Worm (Caenorhabditis elegans) whole organism, late embryonic: Measurements from ENCODE around the gene mel-11.
A peak's percentile ranks its signal among the peaks of the same experiment; 100 is the strongest.

Experiments
- F13H6.1 ChIP-seq: sonication (generic microtip); optimal IDR thresholded peaks from 2 replicates; lab custom pipeline; 2016; ENCODE audit warnings: missing genetic modification characterization, missing compliant biosample characterization
- K09A11.1 ChIP-seq: sonication (generic microtip); optimal IDR thresholded peaks from 2 replicates; lab custom pipeline; 2017; ENCODE audit warnings: antibody characterized with exemption, mild to moderate bottlenecking, missing genetic modification characterization, missing compliant biosample characterization; ENCODE audit not compliant: insufficient read depth
- T23F11.4 ChIP-seq: fragments of 200-800 bp; sonication (Bioruptor generic); optimal IDR thresholded peaks from 2 replicates; lab custom pipeline; 2018; ENCODE audit warnings: mild to moderate bottlenecking, missing genetic modification characterization, missing compliant biosample characterization
- Y22D7AL.16 ChIP-seq: sonication (generic microtip); optimal IDR thresholded peaks from 2 replicates; lab custom pipeline; 2016; ENCODE audit warnings: missing genetic modification characterization, missing compliant biosample characterization
- ahr-1 ChIP-seq: sonication (generic microtip); optimal IDR thresholded peaks from 2 replicates; lab custom pipeline; 2016; ENCODE audit warnings: missing genetic modification characterization, missing compliant biosample characterization
- ceh-22 ChIP-seq: sonication (generic microtip); optimal IDR thresholded peaks from 2 replicates; lab custom pipeline; 2017; ENCODE audit warnings: missing biosample characterization, missing genetic modification characterization
- ceh-24 ChIP-seq: sonication (generic microtip); optimal IDR thresholded peaks from 2 replicates; lab custom pipeline; 2016; ENCODE audit warnings: mild to moderate bottlenecking, missing genetic modification characterization, missing compliant biosample characterization
- ceh-34 ChIP-seq: sonication (generic microtip); optimal IDR thresholded peaks from 2 replicates; lab custom pipeline; 2016; ENCODE audit warnings: mild to moderate bottlenecking, missing genetic modification characterization, missing compliant biosample characterization
- ceh-45 ChIP-seq: fragments of 200-800 bp; sonication (Bioruptor generic); IDR thresholded peaks from 2 replicates; pipeline ENCODE4 v1.3.6; 2022; ENCODE audit warnings: missing genetic modification reagents, missing genetic modification characterization, missing compliant biosample characterization
- ceh-48 ChIP-seq: sonication (generic microtip); optimal IDR thresholded peaks from 2 replicates; lab custom pipeline; 2016; ENCODE audit warnings: missing genetic modification characterization, inconsistent platforms, missing compliant biosample characterization
- dve-1 ChIP-seq: sonication (generic microtip); optimal IDR thresholded peaks from 2 replicates; lab custom pipeline; 2017; ENCODE audit warnings: antibody characterized with exemption, mild to moderate bottlenecking, missing genetic modification characterization, missing compliant biosample characterization
- elt-4 ChIP-seq: sonication (generic microtip); optimal IDR thresholded peaks from 2 replicates; lab custom pipeline; 2016; ENCODE audit warnings: missing genetic modification characterization, missing compliant biosample characterization
- eyg-1 ChIP-seq: sonication (generic microtip); optimal IDR thresholded peaks from 2 replicates; lab custom pipeline; 2016; ENCODE audit warnings: missing genotype, missing genetic modification characterization, missing compliant biosample characterization
- fax-1 ChIP-seq: sonication (generic microtip); optimal IDR thresholded peaks from 2 replicates; lab custom pipeline; 2016; ENCODE audit warnings: missing genotype, missing genetic modification characterization, missing compliant biosample characterization
- fkh-10 ChIP-seq: fragments of 150-350 bp; optimal IDR thresholded peaks from 2 replicates; lab custom pipeline; 2014; ENCODE audit warnings: missing biosample characterization, missing genetic modification reagents, missing genetic modification characterization
- hlh-13 ChIP-seq: fragments of 200-800 bp; sonication (Bioruptor generic); optimal IDR thresholded peaks from 2 replicates; lab custom pipeline; 2018; ENCODE audit warnings: mild to moderate bottlenecking, missing genetic modification characterization, missing compliant biosample characterization
- hlh-30 ChIP-seq: sonication (generic microtip); optimal IDR thresholded peaks from 2 replicates; lab custom pipeline; 2017; ENCODE audit warnings: antibody characterized with exemption, missing genetic modification characterization, missing compliant biosample characterization; ENCODE audit not compliant: insufficient read depth
- lim-6 ChIP-seq: sonication (generic microtip); optimal IDR thresholded peaks from 2 replicates; lab custom pipeline; 2016; ENCODE audit warnings: missing genetic modification characterization, missing compliant biosample characterization
- lin-11 ChIP-seq: fragments of 200-800 bp; sonication (Bioruptor generic); optimal IDR thresholded peaks from 2 replicates; lab custom pipeline; 2018; ENCODE audit warnings: mild to moderate bottlenecking, missing genetic modification characterization, missing compliant biosample characterization
- nfya-1 ChIP-seq: sonication (generic microtip); optimal IDR thresholded peaks from 2 replicates; lab custom pipeline; 2017; ENCODE audit warnings: missing genetic modification characterization, mild to moderate bottlenecking, missing compliant biosample characterization, antibody characterized with exemption, moderate library complexity
- npax-4 ChIP-seq: sonication (generic microtip); optimal IDR thresholded peaks from 2 replicates; lab custom pipeline; 2016; ENCODE audit warnings: missing genetic modification characterization, missing compliant biosample characterization
- pag-3 ChIP-seq: sonication (generic microtip); optimal IDR thresholded peaks from 2 replicates; lab custom pipeline; 2016; ENCODE audit warnings: missing compliant biosample characterization, missing genetic modification characterization, borderline replicate concordance
- pat-9 ChIP-seq: fragments of 200-800 bp; sonication (Bioruptor generic); optimal IDR thresholded peaks from 2 replicates; lab custom pipeline; 2018; ENCODE audit warnings: mild to moderate bottlenecking, missing genetic modification characterization, moderate library complexity, missing compliant biosample characterization
- pqm-1 ChIP-seq: sonication (generic microtip); optimal IDR thresholded peaks from 2 replicates; lab custom pipeline; 2016; ENCODE audit warnings: missing genetic modification characterization, missing compliant biosample characterization
- pros-1 ChIP-seq: fragments of 150-350 bp; optimal IDR thresholded peaks from 2 replicates; lab custom pipeline; 2014; ENCODE audit warnings: missing biosample characterization, missing genetic modification reagents, missing genetic modification characterization
- ref-2 ChIP-seq: sonication (generic microtip); optimal IDR thresholded peaks from 2 replicates; lab custom pipeline; 2016; ENCODE audit warnings: missing genetic modification characterization, missing compliant biosample characterization
- sox-2 ChIP-seq: fragments of 200-800 bp; sonication (Bioruptor generic); IDR thresholded peaks from 2 replicates; pipeline ENCODE4 v1.3.6; 2022; ENCODE audit warnings: missing genetic modification reagents, missing genetic modification characterization, missing compliant biosample characterization
- syd-9 ChIP-seq: sonication (generic microtip); optimal IDR thresholded peaks from 2 replicates; lab custom pipeline; 2016; ENCODE audit warnings: mild to moderate bottlenecking, missing genetic modification characterization, moderate library complexity, missing compliant biosample characterization
- tbx-2 ChIP-seq: sonication (generic microtip); optimal IDR thresholded peaks from 2 replicates; lab custom pipeline; 2016; ENCODE audit warnings: missing genetic modification characterization, missing compliant biosample characterization
- ttx-3 ChIP-seq: sonication (generic microtip); optimal IDR thresholded peaks from 2 replicates; lab custom pipeline; 2016; ENCODE audit warnings: missing genetic modification reagents, missing genetic modification characterization, missing compliant biosample characterization
- unc-3 ChIP-seq, 2 experiments: fragments of 200-800 bp in 1 of 2; sonication (Bioruptor generic) in 1 of 2; sonication (generic microtip) in 1 of 2; conservative IDR thresholded peaks in 1 of 2; optimal IDR thresholded peaks in 1 of 2; 2 replicates each; pipeline versions ENCODE4 v1.3.6 to Lab custom; 2016 to 2022; ENCODE audit warnings: missing compliant biosample characterization in 2 of 2, missing genetic modification characterization in 2 of 2, missing genetic modification reagents in 1 of 2
- unc-42 ChIP-seq: sonication (generic microtip); optimal IDR thresholded peaks from 2 replicates; lab custom pipeline; 2016; ENCODE audit warnings: missing genotype, missing genetic modification characterization, missing compliant biosample characterization
- unc-55 ChIP-seq: sonication (generic microtip); optimal IDR thresholded peaks from 2 replicates; lab custom pipeline; 2017; ENCODE audit warnings: missing biosample characterization, missing genetic modification reagents, missing genetic modification characterization
- zip-5 ChIP-seq: sonication (generic microtip); optimal IDR thresholded peaks from 2 replicates; lab custom pipeline; 2016; ENCODE audit warnings: missing genetic modification characterization, missing compliant biosample characterization
- ztf-16 ChIP-seq: sonication (generic microtip); optimal IDR thresholded peaks from 2 replicates; lab custom pipeline; 2017; ENCODE audit warnings: missing genetic modification characterization, missing compliant biosample characterization

mel-11 gene

DNA sequence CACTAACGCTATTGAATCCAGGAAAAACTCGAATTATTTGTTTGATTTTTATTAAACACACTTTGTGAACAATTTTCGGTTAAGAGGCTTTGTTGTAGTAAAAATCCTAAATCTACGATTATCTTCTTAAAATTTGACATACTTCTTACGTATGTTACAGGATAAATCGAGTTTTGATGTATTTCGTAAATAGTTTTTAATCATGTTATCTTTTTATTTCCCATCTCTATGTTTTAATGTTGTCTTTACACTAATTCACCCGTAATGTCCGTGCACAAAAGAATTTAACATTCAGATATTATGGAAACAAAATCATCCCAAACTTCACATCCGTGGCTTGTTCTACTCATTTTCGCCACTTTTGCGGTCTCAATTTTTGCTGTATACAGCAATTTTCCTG is 34.7 kb upstream of the mel-11 start, which contains the start of gene egli-1:
Gene egli-1, plus strand, starts transcription at position 301 of the 400 bp plus-strand sequence.
- no peak for TF ChIP-seq T23F11.4
- no peak for TF ChIP-seq fax-1 (tag; lab: Kevin White, UChicago)

DNA sequence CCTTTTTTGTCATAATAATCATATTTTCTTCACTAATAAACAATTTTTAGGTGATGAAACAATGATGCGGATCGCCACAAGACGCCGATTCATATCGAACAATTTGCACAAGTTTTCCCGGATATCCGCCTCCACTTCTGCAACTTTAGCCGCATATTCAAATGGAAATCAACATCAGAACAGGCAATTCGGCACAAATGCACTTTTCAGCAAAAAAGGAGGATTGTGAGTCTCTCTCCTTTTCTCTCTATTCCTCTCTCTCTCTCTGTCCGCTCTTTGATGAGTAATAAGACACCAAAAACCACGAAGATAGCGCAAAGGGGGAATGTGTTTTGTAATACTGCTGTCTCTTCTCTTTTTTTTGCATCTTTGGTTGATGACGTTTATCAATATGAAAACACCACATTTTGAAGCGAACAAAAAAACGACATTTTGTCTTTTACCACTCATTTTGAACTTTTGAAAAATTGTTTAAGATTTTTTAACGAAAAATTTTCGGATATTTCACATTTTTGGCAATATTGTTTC is 33.4 kb upstream of the mel-11 start, which contains the start of gene eat-3:
Gene eat-3, plus strand, starts transcription at position 51 of the 528 bp plus-strand sequence.
- TF ChIP-seq ceh-34 (tag; lab: Kevin White, UChicago) = peak; percentile 41
- TF ChIP-seq unc-55 (GFP tag; lab: Kevin White, UChicago) = peak; percentile 2
- TF ChIP-seq npax-4 (tag; lab: Kevin White, UChicago) = no peak
- TF ChIP-seq eyg-1 (tag; lab: Kevin White, UChicago) = no peak

DNA sequence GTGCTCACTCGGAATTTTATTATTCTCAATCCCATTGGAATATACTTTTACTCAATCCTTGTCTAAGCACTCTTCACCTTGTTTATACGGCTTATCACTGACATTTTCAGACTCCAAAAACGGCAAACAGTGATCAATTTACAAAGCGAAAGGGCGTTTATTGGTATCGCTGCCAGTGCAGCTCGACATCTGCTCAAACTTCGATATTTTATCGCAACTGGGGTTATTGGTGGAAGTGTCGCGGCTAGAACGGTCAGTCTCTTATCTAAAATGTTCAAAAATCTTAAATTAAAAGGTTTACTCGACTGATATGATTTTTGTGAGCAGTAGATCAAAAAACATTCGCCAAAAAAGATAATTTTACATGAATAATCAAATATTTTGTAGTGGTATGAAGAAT is 32.8 kb upstream of the mel-11 start:
- TF ChIP-seq ttx-3 (tag; lab: Kevin White, UChicago) (no peak), pat-9 (no peak), ref-2 (tag; lab: Kevin White, UChicago) (no peak), ztf-16 (tag; lab: Kevin White, UChicago) (no peak), fkh-10 (no peak), ceh-22 (tag; lab: Kevin White, UChicago) (no peak), nfya-1 (no peak), sox-2 (GFP tag; lab: Robert Waterston, UW) (no peak), hlh-30 (tag; lab: Kevin White, UChicago) (no peak), unc-3 (GFP tag; conservative IDR thresholded peaks at IDR 0.05; lab: Robert Waterston, UW) (no peak), unc-3 (tag; optimal IDR thresholded peaks at IDR 0.05; lab: Kevin White, UChicago) (no peak), ceh-45 (GFP tag; lab: Robert Waterston, UW) (no peak), ceh-24 (tag; lab: Kevin White, UChicago) (no peak)

DNA sequence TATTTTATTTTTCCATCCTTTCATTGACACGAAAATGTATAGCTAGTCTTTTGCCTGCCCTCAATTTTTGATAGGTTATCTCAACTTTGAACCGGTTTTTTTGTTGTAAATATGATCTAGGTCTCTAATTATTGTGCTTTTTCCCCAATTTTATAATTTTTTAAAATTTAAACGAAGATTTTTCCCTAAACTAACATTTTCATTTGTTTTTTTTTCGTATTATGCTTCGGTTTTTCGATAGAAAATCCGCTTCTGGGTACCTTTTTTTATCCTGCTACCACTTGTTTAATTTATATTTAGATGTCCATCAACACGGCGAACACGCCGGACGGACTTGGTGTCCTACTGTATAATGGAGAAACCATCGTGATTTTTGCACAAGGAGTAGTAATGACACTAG is 28.9 kb upstream of the mel-11 start, which contains the start of gene wbp-2:
Gene wbp-2, plus strand, starts transcription at position 301 of the 400 bp plus-strand sequence.
- TF ChIP-seq pqm-1 (tag; lab: Kevin White, UChicago) (no peak), ceh-34 (tag; lab: Kevin White, UChicago) (no peak), ceh-45 (GFP tag; lab: Robert Waterston, UW) (no peak), eyg-1 (tag; lab: Kevin White, UChicago) (no peak), lim-6 (no peak), Y22D7AL.16 (tag; lab: Kevin White, UChicago) (no peak), dve-1 (tag; lab: Kevin White, UChicago) (no peak), F13H6.1 (tag; lab: Kevin White, UChicago) (no peak), ceh-48 (no peak), pag-3 (tag; lab: Kevin White, UChicago) (no peak), npax-4 (tag; lab: Kevin White, UChicago) (no peak), pros-1 (tag; lab: Kevin White, UChicago) (no peak), syd-9 (tag; lab: Kevin White, UChicago) (no peak), ahr-1 (tag; lab: Kevin White, UChicago) (no peak), lin-11 (no peak)
- TF ChIP-seq, all 69 proteins: peak for 0

DNA sequence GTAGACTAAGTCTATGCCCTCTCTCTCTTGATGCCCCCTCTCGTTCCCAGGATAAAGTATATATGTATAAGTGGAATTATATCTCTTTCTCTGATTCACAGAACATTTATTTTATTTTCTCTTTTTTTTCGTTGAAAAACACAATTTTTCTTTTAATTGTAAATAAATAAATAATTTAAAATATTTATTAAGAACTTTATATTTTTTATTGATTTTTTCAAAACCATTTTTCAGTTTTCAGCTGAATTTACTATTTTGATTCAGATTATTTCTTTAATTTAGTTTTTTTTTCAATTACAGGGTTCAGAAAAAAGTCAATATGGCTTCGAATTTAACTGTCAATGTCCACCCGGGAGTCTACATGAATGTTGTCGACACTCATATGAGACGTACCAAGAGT is 27.0 kb upstream of the mel-11 start, which contains the start of gene eif-3.F:
Gene eif-3.F, plus strand, starts transcription at position 301 of the 400 bp plus-strand sequence.
- TF ChIP-seq tbx-2 (tag; lab: Kevin White, UChicago) = no peak

DNA sequence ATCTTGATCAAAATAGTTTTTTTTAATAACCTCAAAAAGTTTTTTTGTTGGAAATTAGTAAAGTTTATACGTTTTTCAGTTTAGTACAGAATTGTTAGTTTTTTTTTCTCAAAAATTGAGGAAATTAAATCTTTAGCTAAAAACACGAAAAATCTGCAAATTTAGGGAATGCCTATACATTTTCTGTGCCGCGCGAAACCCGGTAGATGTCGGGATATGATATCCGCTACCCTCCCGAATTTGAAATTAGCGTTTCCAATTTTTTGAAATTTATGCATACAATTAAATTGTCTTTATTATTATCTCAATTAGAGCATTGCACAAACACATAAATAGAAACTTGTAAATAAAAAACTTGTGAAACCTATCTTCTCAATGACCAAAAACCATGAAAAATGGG is 25.3 kb upstream of the mel-11 start:
- no peak for TF ChIP-seq Y22D7AL.16 (tag; lab: Kevin White, UChicago)
- no peak for TF ChIP-seq K09A11.1
- TF ChIP-seq tbx-2 (tag; lab: Kevin White, UChicago) = no peak
- TF ChIP-seq zip-5 (tag; lab: Kevin White, UChicago) = no peak
- no peak for TF ChIP-seq unc-42 (tag; lab: Kevin White, UChicago)
- TF ChIP-seq pat-9 = no peak
- no peak for TF ChIP-seq pros-1 (tag; lab: Kevin White, UChicago)
- TF ChIP-seq hlh-13 = no peak
- TF ChIP-seq pag-3 (tag; lab: Kevin White, UChicago) = no peak
- no peak for TF ChIP-seq fax-1 (tag; lab: Kevin White, UChicago)
- TF ChIP-seq elt-4 (tag; lab: Kevin White, UChicago) = no peak
